Worm (Caenorhabditis elegans): Measurements from ENCODE around the gene R05D3.3.

ce11 chrIII:8355462-8355815, 8.4 kb upstream of the R05D3.3 start:
- no peak for TF ChIP-seq blmp-1 (tag; optimal IDR thresholded peaks at IDR 0.05)
- TF ChIP-seq pha-4 (tag; optimal IDR thresholded peaks at IDR 0.05): no peak
- TF ChIP-seq ztf-11 (tag; optimal IDR thresholded peaks at IDR 0.05): no peak
- TF ChIP-seq ceh-83 (GFP tag; optimal IDR thresholded peaks at IDR 0.05): no peak
- TF ChIP-seq lin-13 (tag; optimal IDR thresholded peaks at IDR 0.05): no peak
- no peak for TF ChIP-seq unc-62 (GFP tag; optimal IDR thresholded peaks at IDR 0.05)

All from whole organism, mixed stage, embryonic.